Worm (Caenorhabditis elegans): ENCODE data around the gene gpa-1.

gpa-1 gene

ce11 chrV:11175336-11175938 lies 2.0 kb downstream of the gpa-1 start (continued):
- peak; percentile 12 for TF ChIP-seq xnd-1 (tag; optimal IDR thresholded peaks at IDR 0.05)
- peak; percentile 44; the same call in 1 of the 2 replicates for TF ChIP-seq ceh-100 (GFP tag; IDR thresholded peaks at IDR 0.05)
- peak; percentile 96 for TF ChIP-seq snpc-1.1 (tag; optimal IDR thresholded peaks at IDR 0.05; ENCODE audit: insufficient read depth)
- peak; percentile 21 for TF ChIP-seq die-1 (tag; optimal IDR thresholded peaks at IDR 0.05)
- peak; percentile 65 for TF ChIP-seq mcd-1 (GFP tag; IDR thresholded peaks at IDR 0.05)
- TF ChIP-seq lin-26 (GFP tag; IDR thresholded peaks at IDR 0.05) = peak; percentile 98
- peak; percentile 88 for TF ChIP-seq hmg-1.2 (GFP tag; IDR thresholded peaks at IDR 0.05)
- TF ChIP-seq tbp1 (GFP tag; optimal IDR thresholded peaks at IDR 0.05) = peak; percentile 78

DNA sequence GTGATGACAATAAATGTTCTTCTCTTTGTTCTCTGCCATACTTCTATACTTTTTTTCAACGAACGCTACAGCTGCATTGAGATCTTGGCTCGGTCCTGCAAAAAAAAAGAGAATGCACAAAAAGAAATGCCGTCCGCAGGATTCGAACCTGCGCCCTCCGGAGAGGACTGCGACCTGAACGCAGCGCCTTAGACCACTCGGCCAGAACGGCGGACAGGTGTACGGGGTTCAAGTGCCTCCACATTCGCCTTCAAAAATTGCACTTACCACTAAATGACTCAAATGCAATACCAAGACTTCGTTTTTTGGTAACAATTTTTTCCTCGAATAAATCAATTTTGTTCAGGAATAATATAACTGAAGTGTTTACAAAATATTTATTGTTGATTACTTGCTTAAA lies 2.8 kb downstream of the gpa-1 start:
- no peak for TF ChIP-seq ztf-6 (GFP tag; IDR thresholded peaks at IDR 0.05)
- TF ChIP-seq attf-3 (GFP tag; conservative IDR thresholded peaks at IDR 0.05) = no peak
- TF ChIP-seq egrh-3 (GFP tag; IDR thresholded peaks at IDR 0.05) = no peak; the same call in 1 of the 2 replicates
- peak; percentile 18 for TF ChIP-seq attf-5 (GFP tag; optimal IDR thresholded peaks at IDR 0.05)
- TF ChIP-seq snpc-4 (GFP tag; optimal IDR thresholded peaks at IDR 0.05) = peak; percentile 76
- peak; percentile 90 to 98 (median 95) for TF ChIP-seq snpc-4 (tag; optimal IDR thresholded peaks at IDR 0.05)
- peak; percentile 51; the same call in 1 of the 2 replicates for TF ChIP-seq pbrm-1 (GFP tag; IDR thresholded peaks at IDR 0.05)
- TF ChIP-seq attf-6 (GFP tag; IDR thresholded peaks at IDR 0.05) = peak; percentile 16; the same call in 1 of the 2 replicates
- peak; percentile 23; the same call in 1 of the 2 replicates for TF ChIP-seq lin-26 (GFP tag; IDR thresholded peaks at IDR 0.05)
- peak; percentile 66; the same call in 1 of the 2 replicates for TF ChIP-seq Y56A3A.18 (GFP tag; IDR thresholded peaks at IDR 0.05)
- TF ChIP-seq die-1 (tag; optimal IDR thresholded peaks at IDR 0.05) = peak; percentile 7
- TF ChIP-seq cebp-1 (GFP tag; IDR thresholded peaks at IDR 0.05) = no peak
- TF ChIP-seq cebp-1 (tag; optimal IDR thresholded peaks at IDR 0.05) = peak; percentile 24
- no peak for TF ChIP-seq B0336.3 (GFP tag; IDR thresholded peaks at IDR 0.05)
- TF ChIP-seq rpc-1 (optimal IDR thresholded peaks at IDR 0.05) = peak; percentile 36
- peak; percentile 60 for TF ChIP-seq rpc-1 (tag; optimal IDR thresholded peaks at IDR 0.05)
- TF ChIP-seq lir-1 (GFP tag; conservative IDR thresholded peaks at IDR 0.05) = no peak
- peak; percentile 20 for TF ChIP-seq snpc-3.4 (tag; optimal IDR thresholded peaks at IDR 0.05)
- TF ChIP-seq hmg-20 (GFP tag; IDR thresholded peaks at IDR 0.05) = peak; percentile 57
- TF ChIP-seq snpc-1.1 (tag; optimal IDR thresholded peaks at IDR 0.05; ENCODE audit: insufficient read depth) = peak; percentile 92
- TF ChIP-seq mxl-1 (tag; optimal IDR thresholded peaks at IDR 0.05) = no peak
- TF ChIP-seq B0261.1 (tag; optimal IDR thresholded peaks at IDR 0.05) = peak; percentile 74
- peak; percentile 35 for TF ChIP-seq madf-6 (GFP tag; IDR thresholded peaks at IDR 0.05)
- peak; percentile 69 for TF ChIP-seq him-1 (tag; optimal IDR thresholded peaks at IDR 0.05)
- 0 out of 2 replicates have a peak, but pooled peaks have one; percentile 32 for TF ChIP-seq K11D2.4 (GFP tag; IDR thresholded peaks at IDR 0.05)
- peak; percentile 15 for TF ChIP-seq lin-40 (tag; optimal IDR thresholded peaks at IDR 0.05)
- TF ChIP-seq hlh-26 (GFP tag; conservative IDR thresholded peaks at IDR 0.05) = no peak
- no peak for TF ChIP-seq ztf-26 (tag; optimal IDR thresholded peaks at IDR 0.05)
- no peak for TF ChIP-seq F39B2.1 (GFP tag; IDR thresholded peaks at IDR 0.05)
- TF ChIP-seq K12H6.12 (tag; optimal IDR thresholded peaks at IDR 0.05) = no peak
- peak; percentile 53 for TF ChIP-seq chd-7 (tag; optimal IDR thresholded peaks at IDR 0.05)
- peak; percentile 50; the same call in 1 of the 2 replicates for TF ChIP-seq dox-1 (GFP tag; IDR thresholded peaks at IDR 0.05)
- peak; percentile 51; the same call in 1 of the 2 replicates for TF ChIP-seq nfyb-1 (GFP tag; IDR thresholded peaks at IDR 0.05)
- no peak for TF ChIP-seq ceh-100 (GFP tag; IDR thresholded peaks at IDR 0.05)
- 0 out of 2 replicates have a peak, but pooled peaks have one; percentile 30 for TF ChIP-seq Y53G8AR.9 (GFP tag; conservative IDR thresholded peaks at IDR 0.05)
- no peak for TF ChIP-seq ccch-3 (GFP tag; optimal IDR thresholded peaks at IDR 0.05)
- peak; percentile 49; the same call in 1 of the 2 replicates for TF ChIP-seq mcd-1 (GFP tag; IDR thresholded peaks at IDR 0.05)
- no peak for TF ChIP-seq lsy-27 (tag; optimal IDR thresholded peaks at IDR 0.05; ENCODE audit: borderline replicate concordance, insufficient read depth)
- no peak for TF ChIP-seq F52B5.7 (tag; optimal IDR thresholded peaks at IDR 0.05)
- TF ChIP-seq tbp1 (GFP tag; optimal IDR thresholded peaks at IDR 0.05) = peak; percentile 93
- TF ChIP-seq egl-44 (GFP tag; IDR thresholded peaks at IDR 0.05) = no peak
- TF ChIP-seq zfh-2 (GFP tag; conservative IDR thresholded peaks at IDR 0.05) = peak; percentile 79
- TF ChIP-seq tlf-1 (GFP tag; optimal IDR thresholded peaks at IDR 0.05) = peak; percentile 4
